Worm (Caenorhabditis elegans) whole organism, midembryonic: ENCODE results near the gene R102.2.

Source experiments
- T22C8.4 ChIP-seq: fragments of 200-800 bp; sonication (Bioruptor generic); IDR thresholded peaks from 2 replicates; pipeline ENCODE4 v1.3.6; 2022; ENCODE audit warnings: missing genetic modification characterization, missing compliant biosample characterization
- cog-1 ChIP-seq: sonication (generic microtip); optimal IDR thresholded peaks from 2 replicates; lab custom pipeline; 2016; ENCODE audit warnings: missing genetic modification characterization, missing compliant biosample characterization
- flt-1 ChIP-seq: fragments of 200-800 bp; sonication (Bioruptor generic); IDR thresholded peaks from 2 replicates; pipeline ENCODE4 v1.3.6; 2022; ENCODE audit warnings: missing genetic modification characterization, missing compliant biosample characterization
- ref-1 ChIP-seq: fragments of 200-800 bp; sonication (Bioruptor generic); conservative IDR thresholded peaks from 2 replicates; pipeline ENCODE4 v1.3.6; 2022; ENCODE audit warnings: missing genetic modification reagents, missing genetic modification characterization, missing compliant biosample characterization
- tab-1 ChIP-seq: fragments of 200-800 bp; sonication (Bioruptor generic); IDR thresholded peaks from 2 replicates; pipeline ENCODE4 v1.3.6; 2022; ENCODE audit warnings: missing genetic modification characterization, missing compliant biosample characterization
- ztf-23 ChIP-seq: fragments of 200-800 bp; sonication (Bioruptor generic); IDR thresholded peaks from 2 replicates; pipeline ENCODE4 v1.3.6; 2022; ENCODE audit warnings: missing genetic modification reagents, missing genetic modification characterization, missing compliant biosample characterization

- TF ChIP-seq cog-1 (tag; lab: Kevin White, UChicago) (no peak), flt-1 (GFP tag; lab: Robert Waterston, UW) (no peak), tab-1 (no peak), ref-1 (GFP tag; lab: Robert Waterston, UW) (no peak), ztf-23 (GFP tag; lab: Robert Waterston, UW) (no peak), T22C8.4 (no peak)
These were observed 25.6 kb upstream of the R102.2 start, which contains the start of gene fmo-1 for ce11 chrIV:10661760-10662159.
